Worm (Caenorhabditis elegans): ENCODE results near the gene col-177.

DNA sequence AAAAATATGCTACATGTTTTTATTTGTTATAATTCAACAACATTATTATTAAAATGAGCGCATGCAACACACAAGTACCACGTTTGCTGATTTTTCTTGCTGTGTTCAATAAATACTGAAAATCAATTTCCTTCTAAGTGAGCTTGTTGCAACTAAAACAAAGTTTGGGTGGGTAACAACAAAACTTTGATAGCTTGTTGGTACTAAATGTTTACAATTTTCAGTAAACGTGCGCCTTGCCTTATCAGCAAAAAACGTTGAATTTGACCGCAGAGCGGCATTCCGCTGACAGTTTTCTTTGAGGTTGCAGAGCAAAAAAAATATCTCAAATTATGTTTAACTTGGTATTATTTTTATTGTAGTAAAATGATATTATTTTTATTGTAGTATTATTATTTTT lies 20.3 kb downstream of the col-177 start:
- TF ChIP-seq tab-1 (GFP tag; IDR thresholded peaks at IDR 0.05) (no peak), ztf-29 (GFP tag; IDR thresholded peaks at IDR 0.05) (no peak), cog-1 (tag; optimal IDR thresholded peaks at IDR 0.05) (no peak), ref-1 (GFP tag; conservative IDR thresholded peaks at IDR 0.05) (no peak), med-1 (GFP tag; optimal IDR thresholded peaks at IDR 0.05; ENCODE audit: insufficient read depth) (no peak)
